Worm (Caenorhabditis elegans): ENCODE measurements around the gene lgc-34.

ce11 chrII:508603-509002, 17.8 kb upstream of the lgc-34 start:
- TF ChIP-seq unc-120 (tag; optimal IDR thresholded peaks at IDR 0.05; ENCODE audit: poor library complexity, severe bottlenecking) (no peak), mls-2 (tag; optimal IDR thresholded peaks at IDR 0.05) (no peak)
